Fruit fly (Drosophila melanogaster) whole organism, embryonic: ENCODE results near the gene CG18213.
A peak's percentile ranks its signal among the peaks of the same experiment; 100 is the strongest.

Source experiments
- Aef1 ChIP-seq: fragments of 200-800 bp; sonication (Bioruptor generic); IDR thresholded peaks from 3 replicates; pipeline ENCODE4 v1.3.6; 2022; ENCODE audit warnings: missing biosample characterization, missing genetic modification characterization
- Asciz ChIP-seq: fragments of 200-800 bp; sonication (Bioruptor generic); optimal IDR thresholded peaks from 2 replicates; lab custom pipeline; 2017; ENCODE audit warnings: missing biosample characterization, mild to moderate bottlenecking, missing genetic modification characterization, missing genetic modification reagents
- Bgb ChIP-seq: fragments of 200-800 bp; sonication (Bioruptor generic); IDR thresholded peaks from 2 replicates; pipeline ENCODE4 v1.3.6; 2022; ENCODE audit warnings: missing biosample characterization, missing genetic modification characterization; ENCODE audit not compliant: partially characterized antibody
- CG12769 ChIP-seq: fragments of 200-800 bp; sonication (Bioruptor generic); optimal IDR thresholded peaks from 2 replicates; lab custom pipeline; 2019; ENCODE audit warnings: missing biosample characterization, mild to moderate bottlenecking, missing genetic modification characterization, moderate library complexity
- CG16815 ChIP-seq: fragments of 200-800 bp; sonication (Bioruptor generic); optimal IDR thresholded peaks from 3 replicates; lab custom pipeline; 2017; ENCODE audit warnings: missing biosample characterization, mild to moderate bottlenecking, missing genetic modification characterization
- CG17612 ChIP-seq: fragments of 200-800 bp; sonication (Bioruptor generic); IDR thresholded peaks from 2 replicates; pipeline ENCODE4 v1.3.6; 2022; ENCODE audit warnings: missing biosample characterization, missing genetic modification characterization
- CG18764 ChIP-seq: fragments of 200-800 bp; sonication (Bioruptor generic); optimal IDR thresholded peaks from 3 replicates; lab custom pipeline; 2016; ENCODE audit warnings: missing biosample characterization, missing genetic modification characterization
- CG30020 ChIP-seq: fragments of 200-800 bp; optimal IDR thresholded peaks from 2 replicates; lab custom pipeline; 2019; ENCODE audit warnings: missing biosample characterization, mild to moderate bottlenecking, missing genetic modification characterization, moderate library complexity
- CG31365 ChIP-seq: fragments of 200-800 bp; sonication (Bioruptor generic); optimal IDR thresholded peaks from 2 replicates; lab custom pipeline; 2018; ENCODE audit warnings: missing biosample characterization, mild to moderate bottlenecking, missing genetic modification characterization
- CG32767 ChIP-seq: fragments of 200-800 bp; sonication (Bioruptor generic); IDR thresholded peaks from 2 replicates; pipeline ENCODE4 v1.3.6; 2022; ENCODE audit warnings: missing biosample characterization, missing genetic modification characterization
- CG33557 ChIP-seq: fragments of 200-800 bp; sonication (Bioruptor generic); optimal IDR thresholded peaks from 2 replicates; lab custom pipeline; 2019; ENCODE audit warnings: missing biosample characterization, mild to moderate bottlenecking, missing genetic modification characterization, moderate library complexity
- CG3995 ChIP-seq: fragments of 200-800 bp; sonication (Bioruptor generic); optimal IDR thresholded peaks from 3 replicates; lab custom pipeline; 2016; ENCODE audit warnings: missing biosample characterization, missing genetic modification characterization
- CG43689 ChIP-seq: fragments of 200-800 bp; sonication (Bioruptor generic); IDR thresholded peaks from 2 replicates; pipeline ENCODE4 v1.3.6; 2022; ENCODE audit warnings: missing biosample characterization, missing genetic modification characterization
- CG4730 ChIP-seq: fragments of 200-800 bp; sonication (Bioruptor generic); IDR thresholded peaks from 2 replicates; pipeline ENCODE4 v1.3.6; 2022; ENCODE audit warnings: missing biosample characterization, missing genetic modification characterization
- CG5180 ChIP-seq: fragments of 200-800 bp; sonication (Bioruptor generic); optimal IDR thresholded peaks from 3 replicates; lab custom pipeline; 2017; ENCODE audit warnings: missing biosample characterization, missing genetic modification characterization, mild to moderate bottlenecking, moderate library complexity, missing genetic modification reagents
- CG8924 ChIP-seq: fragments of 200-800 bp; optimal IDR thresholded peaks from 3 replicates; lab custom pipeline; 2019; ENCODE audit warnings: missing biosample characterization, mild to moderate bottlenecking, missing genetic modification characterization, moderate library complexity
- CG9609 ChIP-seq: fragments of 200-800 bp; sonication (Bioruptor generic); optimal IDR thresholded peaks from 3 replicates; lab custom pipeline; 2016; ENCODE audit warnings: missing biosample characterization, missing genetic modification characterization
- D19B ChIP-seq: fragments of 200-800 bp; sonication (Bioruptor generic); optimal IDR thresholded peaks from 2 replicates; lab custom pipeline; 2017; ENCODE audit warnings: missing biosample characterization, mild to moderate bottlenecking, missing genetic modification characterization
- Doc2 ChIP-seq: fragments of 200-800 bp; sonication (Bioruptor generic); IDR thresholded peaks from 2 replicates; pipeline ENCODE4 v1.3.6; 2022; ENCODE audit warnings: missing biosample characterization, missing genetic modification characterization
- Dref ChIP-seq: fragments of 200-800 bp; sonication (Bioruptor generic); IDR thresholded peaks from 2 replicates; pipeline ENCODE4 v1.3.6; 2022; ENCODE audit warnings: missing biosample characterization, missing genetic modification characterization
- Gug ChIP-seq: fragments of 200-800 bp; sonication (Bioruptor generic); IDR thresholded peaks from 4 replicates; pipeline ENCODE4 v1.3.6; 2022; ENCODE audit warnings: missing biosample characterization, missing genetic modification characterization
- H2.0 ChIP-seq: fragments of 200-800 bp; sonication (Bioruptor generic); IDR thresholded peaks from 2 replicates; pipeline ENCODE4 v1.3.6; 2022; ENCODE audit warnings: missing biosample characterization, missing genetic modification characterization
- Hr78 ChIP-seq, 2 experiments: fragments of 200-800 bp in 1 of 2; fragments of >200 bp in 1 of 2; sonication (Bioruptor generic) in 1 of 2; optimal IDR thresholded peaks; 2 replicates each; lab custom pipeline; 2017 to 2019; ENCODE audit warnings: missing biosample characterization in 2 of 2, missing genetic modification characterization in 2 of 2, mild to moderate bottlenecking in 1 of 2, moderate library complexity in 1 of 2
- Kr ChIP-seq: fragments of 200-800 bp; sonication (Bioruptor generic); optimal IDR thresholded peaks from 2 replicates; lab custom pipeline; 2017; ENCODE audit warnings: missing biosample characterization, mild to moderate bottlenecking, missing genetic modification characterization
- MBD-R2 ChIP-seq: fragments of 200-800 bp; sonication (Bioruptor generic); IDR thresholded peaks from 2 replicates; pipeline ENCODE4 v1.3.6; 2022; ENCODE audit warnings: missing biosample characterization, missing genetic modification characterization
- NC2α ChIP-seq: fragments of 200-800 bp; sonication (Bioruptor generic); optimal IDR thresholded peaks from 2 replicates; lab custom pipeline; 2016; ENCODE audit warnings: missing biosample characterization, missing genetic modification characterization
- PHDP ChIP-seq: fragments of 200-800 bp; sonication (Bioruptor generic); optimal IDR thresholded peaks from 3 replicates; lab custom pipeline; 2018; ENCODE audit warnings: missing biosample characterization, mild to moderate bottlenecking, missing genetic modification characterization, moderate library complexity
- Side ChIP-seq: fragments of 200-800 bp; sonication (Bioruptor generic); optimal IDR thresholded peaks from 2 replicates; lab custom pipeline; 2016; ENCODE audit warnings: missing biosample characterization, missing genetic modification characterization
- Ssrp ChIP-seq: fragments of 200-800 bp; sonication (Bioruptor generic); optimal IDR thresholded peaks from 2 replicates; lab custom pipeline; 2018; ENCODE audit warnings: missing biosample characterization, mild to moderate bottlenecking, missing genetic modification characterization, moderate library complexity
- Stat92E ChIP-seq, 3 experiments: fragments of >200 bp in 2 of 3; fragments of 200-800 bp in 1 of 3; sonication (Bioruptor generic) in 1 of 3; optimal IDR thresholded peaks; 2 replicates each; lab custom pipeline; 2017 to 2019; ENCODE audit warnings: missing biosample characterization in 3 of 3, missing genetic modification characterization in 3 of 3, mild to moderate bottlenecking in 1 of 3, moderate library complexity in 1 of 3
- Xrp1 ChIP-seq: fragments of 200-800 bp; sonication (Bioruptor generic); IDR thresholded peaks from 2 replicates; pipeline ENCODE4 v1.3.6; 2022; ENCODE audit warnings: missing biosample characterization, missing genetic modification characterization
- amos ChIP-seq: fragments of 200-800 bp; sonication (Bioruptor generic); IDR thresholded peaks from 2 replicates; pipeline ENCODE4 v1.3.6; 2022; ENCODE audit warnings: missing biosample characterization, missing genetic modification characterization; ENCODE audit not compliant: partially characterized antibody
- btn ChIP-seq: fragments of 200-800 bp; sonication (Bioruptor generic); optimal IDR thresholded peaks from 2 replicates; lab custom pipeline; 2016; ENCODE audit warnings: missing biosample characterization, missing genetic modification characterization
- hkb ChIP-seq, 2 experiments: fragments of 200-800 bp in 1 of 2; fragments of >200 bp in 1 of 2; sonication (Bioruptor generic) in 1 of 2; IDR thresholded peaks in 1 of 2; optimal IDR thresholded peaks in 1 of 2; 2 replicates each; pipeline versions ENCODE4 v1.3.6 to Lab custom; 2017 to 2022; ENCODE audit warnings: missing biosample characterization in 1 of 2, missing genetic modification characterization in 1 of 2
- jing ChIP-seq: fragments of 200-800 bp; sonication (Bioruptor generic); optimal IDR thresholded peaks from 2 replicates; lab custom pipeline; 2018; ENCODE audit warnings: missing biosample characterization, mild to moderate bottlenecking, missing genetic modification characterization
- kay ChIP-seq: fragments of 200-800 bp; sonication (Bioruptor generic); optimal IDR thresholded peaks from 2 replicates; lab custom pipeline; 2016; ENCODE audit warnings: missing biosample characterization, missing genetic modification characterization
- luna ChIP-seq: fragments of 200-800 bp; sonication (Bioruptor generic); optimal IDR thresholded peaks from 2 replicates; lab custom pipeline; 2016; ENCODE audit warnings: missing biosample characterization, missing genetic modification characterization
- pros ChIP-seq: fragments of 200-800 bp; sonication (Bioruptor generic); optimal IDR thresholded peaks from 3 replicates; lab custom pipeline; 2019; ENCODE audit warnings: missing biosample characterization, mild to moderate bottlenecking, missing genetic modification characterization, moderate library complexity
- ro ChIP-seq: fragments of 200-800 bp; sonication (Bioruptor generic); IDR thresholded peaks from 2 replicates; pipeline ENCODE4 v1.3.6; 2022; ENCODE audit warnings: missing biosample characterization, missing genetic modification characterization
- sd ChIP-seq: fragments of 200-800 bp; sonication (Bioruptor generic); optimal IDR thresholded peaks from 3 replicates; lab custom pipeline; 2018; ENCODE audit warnings: missing biosample characterization, mild to moderate bottlenecking, missing genetic modification characterization, moderate library complexity
- sens-2 ChIP-seq: fragments of 200-800 bp; sonication (Bioruptor generic); IDR thresholded peaks from 2 replicates; pipeline ENCODE4 v1.3.6; 2022; ENCODE audit warnings: missing biosample characterization, missing genetic modification characterization
- shn ChIP-seq: fragments of 200-800 bp; sonication (Bioruptor generic); optimal IDR thresholded peaks from 3 replicates; lab custom pipeline; 2016; ENCODE audit warnings: missing biosample characterization, missing genetic modification characterization
- slou ChIP-seq: fragments of 200-800 bp; sonication (Bioruptor generic); optimal IDR thresholded peaks from 3 replicates; lab custom pipeline; 2016; ENCODE audit warnings: missing biosample characterization, missing genetic modification characterization
- sna ChIP-seq: fragments of 200-800 bp; sonication (Bioruptor generic); IDR thresholded peaks from 2 replicates; pipeline ENCODE4 v1.3.6; 2022; ENCODE audit warnings: missing biosample characterization, missing genetic modification characterization; ENCODE audit not compliant: partially characterized antibody
- sqz ChIP-seq: fragments of 200-800 bp; sonication (Bioruptor generic); optimal IDR thresholded peaks from 3 replicates; lab custom pipeline; 2018; ENCODE audit warnings: missing biosample characterization, mild to moderate bottlenecking, missing genetic modification characterization
- trem ChIP-seq: fragments of 200-800 bp; optimal IDR thresholded peaks from 3 replicates; lab custom pipeline; 2019; ENCODE audit warnings: missing biosample characterization, mild to moderate bottlenecking, missing genetic modification characterization, moderate library complexity
- ttk ChIP-seq: fragments of 200-800 bp; sonication (Bioruptor generic); IDR thresholded peaks from 2 replicates; pipeline ENCODE4 v2.1.2; 2022; ENCODE audit warnings: missing biosample characterization, missing genetic modification characterization
- wor ChIP-seq: fragments of 200-800 bp; sonication (Bioruptor generic); IDR thresholded peaks from 2 replicates; pipeline ENCODE4 v1.3.6; 2022; ENCODE audit warnings: missing biosample characterization, missing genetic modification characterization

CG18213 gene

dm6 chr3R:17080666-17081358 lies 40.8 kb upstream of the CG18213 start (continued):
- TF ChIP-seq H2.0 (GFP tag; lab: Robert Waterston, UW) (peak; percentile 86), CG8924 (tag; lab: Kevin White, UChicago) (peak; percentile 96), slou (peak; percentile 92), sens-2 (GFP tag; lab: Robert Waterston, UW) (peak; percentile 66; the same call in 1 of the 2 replicates), sd (tag; lab: Kevin White, UChicago) (peak; percentile 85), Aef1 (GFP tag; lab: Robert Waterston, UW) (peak; percentile 90), D19B (GFP tag; lab: Kevin White, UChicago) (peak; percentile 88), hkb (optimal IDR thresholded peaks at IDR 0.05; lab: Kevin White, UChicago) (no peak), hkb (GFP tag; IDR thresholded peaks at IDR 0.05; lab: Robert Waterston, UW) (peak; percentile 98), sqz (GFP tag; lab: Kevin White, UChicago) (peak; percentile 88), CG17612 (GFP tag; lab: Robert Waterston, UW) (peak; percentile 81), Asciz (GFP tag; lab: Kevin White, UChicago) (peak; percentile 97), CG16815 (GFP tag; lab: Kevin White, UChicago) (peak; percentile 90), pros (GFP tag; lab: Kevin White, UChicago) (peak; percentile 64), Stat92E (GFP tag; optimal IDR thresholded peaks at IDR 0.05; lab: Kevin White, UChicago) (peak in 1 of 3 experiments; percentile 86), trem (peak; percentile 93), sna (GFP tag; lab: Robert Waterston, UW) (no peak), amos (no peak), CG12769 (tag; lab: Kevin White, UChicago) (peak; percentile 90), Kr (GFP tag; lab: Kevin White, UChicago) (peak; percentile 66), CG3995 (GFP tag; lab: Kevin White, UChicago) (peak; percentile 47), Side (GFP tag; lab: Kevin White, UChicago) (peak; percentile 82), jing (GFP tag; lab: Kevin White, UChicago) (peak; percentile 86), ro (GFP tag; lab: Robert Waterston, UW) (peak; percentile 79), Xrp1 (GFP tag; lab: Robert Waterston, UW) (peak; percentile 97), kay (GFP tag; lab: Kevin White, UChicago) (peak; percentile 91), NC2α (peak; percentile 79), Hr78 (GFP tag; optimal IDR thresholded peaks at IDR 0.05; lab: Kevin White, UChicago) (peak in 1 of 2 experiments; percentile 91), luna (GFP tag; lab: Kevin White, UChicago) (peak; percentile 72), CG43689 (GFP tag; lab: Robert Waterston, UW) (peak; percentile 85), wor (GFP tag; lab: Robert Waterston, UW) (peak; percentile 92), shn (peak; percentile 83), PHDP (tag; lab: Kevin White, UChicago) (peak; percentile 97), CG31365 (tag; lab: Kevin White, UChicago) (peak; percentile 80), CG5180 (GFP tag; lab: Kevin White, UChicago) (peak; percentile 88), ttk (GFP tag; lab: Robert Waterston, UW) (peak; percentile 86), CG33557 (GFP tag; lab: Kevin White, UChicago) (peak; percentile 94), Bgb (GFP tag; lab: Robert Waterston, UW) (no peak), CG9609 (GFP tag; lab: Kevin White, UChicago) (peak; percentile 87), Ssrp (tag; lab: Kevin White, UChicago) (peak; percentile 96), btn (GFP tag; lab: Kevin White, UChicago) (peak; percentile 71), CG30020 (tag; lab: Kevin White, UChicago) (peak; percentile 77), Gug (peak; percentile 93), Dref (GFP tag; lab: Robert Waterston, UW) (peak; percentile 35; the same call in 1 of the 2 replicates), CG4730 (peak; percentile 82), MBD-R2 (peak; percentile 66; the same call in 1 of the 2 replicates), Doc2 (GFP tag; lab: Robert Waterston, UW) (peak; percentile 56; the same call in 1 of the 2 replicates), CG18764 (GFP tag; lab: Kevin White, UChicago) (peak; percentile 91), CG32767 (GFP tag; lab: Robert Waterston, UW) (peak; percentile 96)
